Worm (Caenorhabditis elegans) whole organism, young adult: Measurements from ENCODE around the gene Y4C6B.3.
"Not testable (repeated sequence)": the region's sequence is repeated elsewhere in the genome, so short reads cannot be mapped to it uniquely, and the experiment has no call there.

Experiments
- B0019.2 ChIP-seq: fragments of 200-800 bp; sonication (Bioruptor generic); conservative IDR thresholded peaks from 2 replicates; pipeline ENCODE4 v1.3.6; 2022; ENCODE audit warnings: missing genetic modification reagents, missing genetic modification characterization, missing compliant biosample characterization
- B0261.1 ChIP-seq: sonication (generic microtip); optimal IDR thresholded peaks from 2 replicates; lab custom pipeline; 2016; ENCODE audit warnings: mild to moderate bottlenecking, missing genetic modification characterization, moderate library complexity, missing compliant biosample characterization
- B0336.3 ChIP-seq: fragments of 200-800 bp; sonication (Bioruptor generic); IDR thresholded peaks from 2 replicates; pipeline ENCODE4 v1.3.6; 2022; ENCODE audit warnings: missing genetic modification characterization, missing compliant biosample characterization
- C17E4.6 ChIP-seq: fragments of 200-800 bp; sonication (Bioruptor generic); IDR thresholded peaks from 2 replicates; pipeline ENCODE4 v1.3.6; 2022; ENCODE audit warnings: missing genetic modification reagents, missing genetic modification characterization, missing compliant biosample characterization
- D2030.7 ChIP-seq: fragments of 200-800 bp; sonication (Bioruptor generic); IDR thresholded peaks from 2 replicates; pipeline ENCODE4 v1.3.6; 2022; ENCODE audit warnings: missing genetic modification reagents, missing genetic modification characterization, missing compliant biosample characterization
- F23B12.7 ChIP-seq: sonication (generic microtip); optimal IDR thresholded peaks from 2 replicates; lab custom pipeline; 2017; ENCODE audit warnings: missing genetic modification characterization, mild to moderate bottlenecking, missing compliant biosample characterization, antibody characterized with exemption, moderate library complexity; ENCODE audit not compliant: insufficient read depth
- F33H1.4 ChIP-seq: fragments of 200-800 bp; sonication (Bioruptor generic); IDR thresholded peaks from 2 replicates; pipeline ENCODE4 v1.3.6; 2022; ENCODE audit warnings: missing genetic modification reagents, missing genetic modification characterization, missing compliant biosample characterization
- Y79H2A.3 ChIP-seq: fragments of 200-800 bp; sonication (Bioruptor generic); conservative IDR thresholded peaks from 2 replicates; pipeline ENCODE4 v1.3.6; 2022; ENCODE audit warnings: missing genetic modification reagents, missing genetic modification characterization, missing compliant biosample characterization
- aptf-2 ChIP-seq: fragments of 200-800 bp; sonication (Bioruptor generic); conservative IDR thresholded peaks from 2 replicates; pipeline ENCODE4 v1.3.6; 2022; ENCODE audit warnings: missing genetic modification reagents, missing genetic modification characterization, missing compliant biosample characterization
- bed-1 ChIP-seq: fragments of 200-800 bp; sonication (Bioruptor generic); IDR thresholded peaks from 2 replicates; pipeline ENCODE4 v1.3.6; 2022; ENCODE audit warnings: missing genetic modification reagents, missing genetic modification characterization, missing compliant biosample characterization
- bed-2 ChIP-seq: fragments of 200-800 bp; sonication (Bioruptor generic); IDR thresholded peaks from 2 replicates; pipeline ENCODE4 v1.3.6; 2022; ENCODE audit warnings: missing genetic modification reagents, missing genetic modification characterization, missing compliant biosample characterization
- ceh-27 ChIP-seq: fragments of 200-800 bp; sonication (Bioruptor generic); optimal IDR thresholded peaks from 2 replicates; lab custom pipeline; 2018; ENCODE audit warnings: mild to moderate bottlenecking, missing genetic modification characterization, moderate library complexity, missing compliant biosample characterization
- chd-7 ChIP-seq: sonication (generic microtip); optimal IDR thresholded peaks from 2 replicates; lab custom pipeline; 2016; ENCODE audit warnings: mild to moderate bottlenecking, missing genetic modification characterization, moderate library complexity, missing compliant biosample characterization
- dpl-1 ChIP-seq: fragments of 150-350 bp; optimal IDR thresholded peaks from 2 replicates; lab custom pipeline; 2014; ENCODE audit warnings: missing biosample characterization, missing genetic modification reagents, missing genetic modification characterization
- efl-1 ChIP-seq: fragments of 150-350 bp; optimal IDR thresholded peaks from 2 replicates; lab custom pipeline; 2014; ENCODE audit warnings: missing biosample characterization, missing genetic modification reagents, missing genetic modification characterization
- ets-4 ChIP-seq: fragments of 200-800 bp; sonication (Bioruptor generic); optimal IDR thresholded peaks from 2 replicates; lab custom pipeline; 2018; ENCODE audit warnings: mild to moderate bottlenecking, missing genetic modification characterization, missing compliant biosample characterization
- gei-17 ChIP-seq: fragments of 200-800 bp; sonication (Bioruptor generic); optimal IDR thresholded peaks from 2 replicates; lab custom pipeline; 2018; ENCODE audit warnings: mild to moderate bottlenecking, missing genetic modification characterization, missing compliant biosample characterization
- hlh-26 ChIP-seq: fragments of 200-800 bp; sonication (Bioruptor generic); conservative IDR thresholded peaks from 2 replicates; pipeline ENCODE4 v1.3.6; 2022; ENCODE audit warnings: missing genetic modification reagents, missing genetic modification characterization, missing compliant biosample characterization
- lag-1 ChIP-seq: fragments of 200-800 bp; sonication (Bioruptor generic); IDR thresholded peaks from 2 replicates; pipeline ENCODE4 v1.3.6; 2022; ENCODE audit warnings: missing genetic modification reagents, missing genetic modification characterization, missing compliant biosample characterization
- let-526 ChIP-seq: fragments of 200-800 bp; sonication (Bioruptor generic); IDR thresholded peaks from 2 replicates; pipeline ENCODE4 v1.3.6; 2022; ENCODE audit warnings: missing genetic modification reagents, missing genetic modification characterization, missing compliant biosample characterization
- lin-40 ChIP-seq: sonication (generic microtip); optimal IDR thresholded peaks from 2 replicates; lab custom pipeline; 2016; ENCODE audit warnings: missing genetic modification characterization, mild to moderate bottlenecking, missing compliant biosample characterization, missing genotype, missing genetic modification reagents
- lin-54 ChIP-seq: fragments of 200-800 bp; sonication (Bioruptor generic); optimal IDR thresholded peaks from 2 replicates; lab custom pipeline; 2018; ENCODE audit warnings: mild to moderate bottlenecking, missing genetic modification characterization, missing compliant biosample characterization
- lir-1 ChIP-seq: fragments of 200-800 bp; sonication (Bioruptor generic); conservative IDR thresholded peaks from 2 replicates; pipeline ENCODE4 v1.3.6; 2022; ENCODE audit warnings: missing genetic modification reagents, missing genetic modification characterization, missing compliant biosample characterization
- lsl-1 ChIP-seq: fragments of 200-800 bp; sonication (Bioruptor generic); optimal IDR thresholded peaks from 2 replicates; lab custom pipeline; 2018; ENCODE audit warnings: mild to moderate bottlenecking, missing genetic modification characterization, moderate library complexity, missing compliant biosample characterization
- mcd-1 ChIP-seq: fragments of 200-800 bp; sonication (Bioruptor generic); IDR thresholded peaks from 2 replicates; pipeline ENCODE4 v1.3.6; 2022; ENCODE audit warnings: missing genetic modification reagents, missing genetic modification characterization, missing compliant biosample characterization
- nhr-80 ChIP-seq: sonication (generic microtip); optimal IDR thresholded peaks from 2 replicates; lab custom pipeline; 2016; ENCODE audit warnings: missing genetic modification characterization, missing compliant biosample characterization
- rcor-1 ChIP-seq: fragments of 200-800 bp; sonication (Bioruptor generic); IDR thresholded peaks from 2 replicates; pipeline ENCODE4 v1.3.6; 2022; ENCODE audit warnings: missing genetic modification reagents, missing genetic modification characterization, missing compliant biosample characterization
- repo-1 ChIP-seq: sonication (generic microtip); optimal IDR thresholded peaks from 2 replicates; lab custom pipeline; 2017; ENCODE audit warnings: mild to moderate bottlenecking, missing genetic modification characterization, missing compliant biosample characterization
- rpc-1 ChIP-seq, 2 experiments: fragments of 150-350 bp in 1 of 2; sonication (generic microtip) in 1 of 2; optimal IDR thresholded peaks; 2 replicates each; lab custom pipeline; 2014 to 2018; ENCODE audit warnings: missing biosample characterization in 1 of 2, missing genetic modification characterization in 1 of 2, missing genetic modification reagents in 1 of 2, missing genotype in 1 of 2
- snpc-1.3 ChIP-seq: sonication (generic microtip); optimal IDR thresholded peaks from 2 replicates; lab custom pipeline; 2017; ENCODE audit warnings: missing genetic modification characterization, mild to moderate bottlenecking, missing compliant biosample characterization, antibody characterized with exemption, moderate library complexity, missing genotype, missing genetic modification reagents; ENCODE audit not compliant: insufficient read depth
- snpc-3.4 ChIP-seq: sonication (generic microtip); optimal IDR thresholded peaks from 2 replicates; lab custom pipeline; 2017; ENCODE audit warnings: missing genetic modification characterization, mild to moderate bottlenecking, missing compliant biosample characterization, antibody characterized with exemption, moderate library complexity, missing genotype, missing genetic modification reagents
- snpc-4 ChIP-seq, 5 experiments: fragments of 150-350 bp in 1 of 5; sonication (generic microtip) in 4 of 5; optimal IDR thresholded peaks; 2 replicates each; lab custom pipeline; 2014 to 2018; ENCODE audit warnings: missing genetic modification characterization in 5 of 5, missing biosample characterization in 3 of 5, antibody characterized with exemption in 2 of 5, mild to moderate bottlenecking in 2 of 5, missing compliant biosample characterization in 2 of 5, missing genotype in 2 of 5, moderate library complexity in 2 of 5, missing genetic modification reagents in 1 of 5
- somi-1 ChIP-seq: fragments of 200-800 bp; sonication (Bioruptor generic); optimal IDR thresholded peaks from 2 replicates; lab custom pipeline; 2018; ENCODE audit warnings: mild to moderate bottlenecking, missing genetic modification characterization, missing compliant biosample characterization
- sptf-2 ChIP-seq: fragments of 200-800 bp; sonication (Bioruptor generic); optimal IDR thresholded peaks from 2 replicates; lab custom pipeline; 2018; ENCODE audit warnings: mild to moderate bottlenecking, missing genetic modification characterization, missing compliant biosample characterization
- tbp1 ChIP-seq: fragments of 200-800 bp; sonication (Bioruptor generic); optimal IDR thresholded peaks from 2 replicates; lab custom pipeline; 2018; ENCODE audit warnings: mild to moderate bottlenecking, missing genetic modification characterization, missing compliant biosample characterization
- unc-130 ChIP-seq: sonication (generic microtip); optimal IDR thresholded peaks from 2 replicates; lab custom pipeline; 2016; ENCODE audit warnings: missing genetic modification reagents, missing genetic modification characterization, missing compliant biosample characterization
- ztf-22 ChIP-seq: fragments of 200-800 bp; sonication (Bioruptor generic); optimal IDR thresholded peaks from 2 replicates; lab custom pipeline; 2018; ENCODE audit warnings: mild to moderate bottlenecking, missing genetic modification characterization, moderate library complexity, missing compliant biosample characterization
- ztf-3 ChIP-seq: fragments of 200-800 bp; sonication (Bioruptor generic); optimal IDR thresholded peaks from 2 replicates; lab custom pipeline; 2018; ENCODE audit warnings: mild to moderate bottlenecking, missing genetic modification characterization, missing compliant biosample characterization

Y4C6B.3 gene

DNA sequence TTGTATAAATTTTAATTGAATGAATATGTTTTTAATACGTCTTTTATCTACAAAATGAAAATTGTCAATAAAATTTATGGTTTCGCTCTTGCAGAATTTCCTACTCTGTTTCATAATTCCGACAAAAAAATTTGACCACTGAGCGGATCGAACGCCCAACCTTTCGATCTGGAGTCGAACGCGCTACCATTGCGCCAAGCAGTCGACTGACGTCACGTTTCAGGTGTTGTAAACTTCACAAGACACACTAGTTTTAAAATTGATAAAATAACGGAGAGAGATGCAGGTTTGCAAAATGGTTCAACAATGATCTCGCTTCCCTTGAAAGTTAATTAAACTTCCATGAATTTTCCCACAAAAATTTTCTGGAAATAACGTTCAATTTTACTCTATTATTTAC lies 11.9 kb downstream of the Y4C6B.3 start (continued):
- no peak for TF ChIP-seq aptf-2 (GFP tag; lab: Robert Waterston, UW)
- no peak for TF ChIP-seq F33H1.4 (GFP tag; lab: Robert Waterston, UW)
- TF ChIP-seq ztf-3 (GFP tag; lab: Kevin White, UChicago): no peak
- no peak for TF ChIP-seq ets-4 (GFP tag; lab: Kevin White, UChicago)
- no peak for TF ChIP-seq mcd-1
- peak; percentile 87 for TF ChIP-seq tbp1
- peak; percentile 36 for TF ChIP-seq snpc-1.3 (tag; lab: Kevin White, UChicago)
- TF ChIP-seq lin-54: peak; percentile 41

DNA sequence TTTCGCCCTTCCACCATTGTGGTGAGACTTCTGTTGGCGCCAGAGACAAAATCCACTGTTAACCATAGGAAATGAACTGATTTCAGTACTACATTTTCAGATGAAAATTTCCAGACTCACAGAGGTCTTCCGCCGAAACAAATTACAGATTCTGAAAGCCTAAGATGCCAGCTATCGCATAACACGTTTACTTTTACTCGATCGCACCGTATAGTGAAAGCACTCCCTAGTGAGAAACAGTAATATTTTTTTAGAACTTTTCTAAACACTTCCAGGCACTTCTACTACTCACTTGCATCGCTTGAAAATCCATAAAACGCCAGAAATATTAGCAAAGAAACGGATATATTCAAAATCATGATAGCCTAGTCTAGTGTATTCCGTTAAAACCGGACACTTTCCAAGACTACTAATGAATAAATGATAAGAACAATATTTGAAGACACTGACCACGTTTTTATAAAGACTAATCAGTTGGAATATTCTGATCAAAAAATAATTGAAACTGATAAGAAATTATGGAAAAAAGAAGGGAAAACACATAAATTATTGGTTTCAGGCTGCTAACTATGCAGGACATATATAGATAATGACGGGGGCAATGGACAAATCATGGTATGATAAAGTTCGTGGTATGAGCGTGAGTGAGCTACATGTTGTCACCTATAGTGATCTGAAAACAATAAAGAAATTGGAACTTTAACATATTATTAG lies 18.4 kb downstream of the Y4C6B.3 start, which contains the start of gene gba-4:
Gene gba-4, minus strand, starts transcription at position 418 of the 714 bp plus-strand sequence.
- TF ChIP-seq nhr-80 (tag; lab: Kevin White, UChicago): peak; percentile 72
- not testable (repeated sequence) for TF ChIP-seq rpc-1 (optimal IDR thresholded peaks at IDR 0.05; lab: Kevin White, UChicago); snpc-4 (GFP tag; optimal IDR thresholded peaks at IDR 0.05; lab: Kevin White, UChicago)
- peak; percentile 42 for TF ChIP-seq rpc-1 (tag; optimal IDR thresholded peaks at IDR 0.05; lab: Kevin White, UChicago)
- peak; percentile 51 for TF ChIP-seq B0261.1 (tag; lab: Kevin White, UChicago)
- TF ChIP-seq tbp1: peak; percentile 75
- TF ChIP-seq snpc-4 (tag; optimal IDR thresholded peaks at IDR 0.05; lab: Kevin White, UChicago): peak in 1 of 4 experiments; percentile 35

DNA sequence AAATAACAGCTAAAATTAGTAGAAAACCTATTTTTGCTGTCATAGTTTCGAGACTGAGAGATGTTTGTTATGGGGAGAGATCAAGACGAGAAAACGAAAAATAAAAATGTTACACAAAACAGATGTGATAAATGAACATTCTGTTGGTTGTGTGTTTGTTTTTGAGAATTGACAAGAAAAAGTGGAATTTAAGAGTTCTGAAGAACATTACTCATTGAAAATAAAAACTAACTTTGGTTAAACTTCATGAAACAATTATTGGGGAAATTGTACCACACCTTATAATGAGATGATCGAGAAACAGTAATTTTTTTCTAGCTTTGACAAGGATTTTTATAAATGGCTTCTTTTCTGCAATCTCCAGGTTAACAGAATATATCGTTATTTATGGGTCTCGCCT lies 21.1 kb downstream of the Y4C6B.3 start, which contains the start of gene Y4C6B.7:
Gene Y4C6B.7, minus strand, starts transcription at position 101 of the 400 bp plus-strand sequence.
- no peak for TF ChIP-seq Y79H2A.3 (GFP tag; lab: Robert Waterston, UW)
- TF ChIP-seq bed-1 (GFP tag; lab: Robert Waterston, UW): no peak
- no peak for TF ChIP-seq lin-54
- TF ChIP-seq lag-1 (GFP tag; lab: Robert Waterston, UW): no peak
- no peak for TF ChIP-seq F23B12.7
- TF ChIP-seq bed-2 (GFP tag; lab: Robert Waterston, UW): no peak
- no peak for TF ChIP-seq chd-7 (tag; lab: Kevin White, UChicago)
- TF ChIP-seq hlh-26 (GFP tag; lab: Robert Waterston, UW): no peak
- TF ChIP-seq, all 124 proteins: peak for 0

DNA sequence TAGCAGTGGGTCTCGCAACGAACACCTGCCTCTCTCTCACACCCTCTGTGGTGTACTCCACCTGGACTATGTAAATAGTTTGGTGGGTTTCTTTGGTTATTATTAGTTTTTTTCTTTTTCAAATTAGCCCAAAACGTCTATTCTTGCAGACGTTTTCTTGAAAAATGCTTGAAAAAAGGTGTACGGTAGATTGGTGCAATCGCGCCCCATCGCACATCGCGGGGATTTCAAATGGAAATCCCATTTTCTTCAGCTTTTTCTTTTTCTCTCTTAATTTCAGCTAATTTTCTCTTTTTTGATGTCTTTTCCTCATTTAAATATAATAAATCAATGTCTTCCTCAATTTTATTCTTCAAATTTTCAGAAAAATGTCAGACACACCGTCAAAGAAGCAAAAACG lies 21.8 kb downstream of the Y4C6B.3 start, which contains the start of gene Y4C6B.1:
Gene Y4C6B.1, plus strand, starts transcription at position 365 of the 400 bp plus-strand sequence.
- TF ChIP-seq ztf-22 (GFP tag; lab: Kevin White, UChicago) (no peak), gei-17 (GFP tag; lab: Kevin White, UChicago) (no peak), tbp1 (peak; percentile 24), lsl-1 (GFP tag; lab: Kevin White, UChicago) (peak; percentile 56), sptf-2 (GFP tag; lab: Kevin White, UChicago) (no peak), repo-1 (no peak), dpl-1 (GFP tag; lab: Kevin White, UChicago) (peak; percentile 8), mcd-1 (peak; percentile 69), snpc-3.4 (tag; lab: Kevin White, UChicago) (peak; percentile 10), snpc-4 (GFP tag; optimal IDR thresholded peaks at IDR 0.05; lab: Kevin White, UChicago) (no peak), snpc-4 (tag; optimal IDR thresholded peaks at IDR 0.05; lab: Kevin White, UChicago) (peak in 3 of 4 experiments; percentile 59 to 80 (median 72)), lin-40 (tag; lab: Kevin White, UChicago) (no peak), efl-1 (GFP tag; lab: Kevin White, UChicago) (peak; percentile 61)

DNA sequence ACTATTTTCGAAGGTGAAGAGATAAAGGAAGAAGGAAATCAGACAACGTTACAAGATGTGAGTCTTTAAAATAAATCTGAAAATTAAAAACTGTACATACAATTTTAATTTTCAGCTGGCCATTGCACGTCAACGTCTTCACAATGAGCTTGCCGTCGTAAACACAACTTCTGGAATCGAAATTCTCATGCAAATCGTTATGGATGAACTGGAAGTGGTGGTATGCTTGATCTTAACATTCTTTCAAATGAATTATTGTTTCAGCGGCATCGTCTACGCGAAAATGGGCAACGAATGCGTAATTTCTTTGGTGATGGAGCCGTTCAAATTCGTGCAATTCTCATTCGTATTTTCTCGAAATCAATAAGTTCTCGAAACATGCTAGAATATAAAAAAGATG lies 22.3 kb downstream of the Y4C6B.3 start:
- TF ChIP-seq nhr-80 (tag; lab: Kevin White, UChicago): no peak
- no peak for TF ChIP-seq let-526 (GFP tag; lab: Robert Waterston, UW)
- no peak for TF ChIP-seq rcor-1
- TF ChIP-seq somi-1: no peak
- TF ChIP-seq B0336.3: no peak
- no peak for TF ChIP-seq lir-1
- TF ChIP-seq D2030.7 (GFP tag; lab: Robert Waterston, UW): no peak
- TF ChIP-seq B0019.2 (GFP tag; lab: Robert Waterston, UW): no peak
- no peak for TF ChIP-seq C17E4.6
- TF ChIP-seq snpc-3.4 (tag; lab: Kevin White, UChicago): no peak
- no peak for TF ChIP-seq unc-130 (GFP tag; lab: Kevin White, UChicago)
- no peak for TF ChIP-seq ceh-27 (GFP tag; lab: Kevin White, UChicago)
- TF ChIP-seq rpc-1 (optimal IDR thresholded peaks at IDR 0.05; lab: Kevin White, UChicago): no peak
- no peak for TF ChIP-seq rpc-1 (tag; optimal IDR thresholded peaks at IDR 0.05; lab: Kevin White, UChicago)
